Worm (Caenorhabditis elegans) whole organism, late embryonic: Measurements from ENCODE around the gene cra-1.

ENCODE experiments used
- K09A11.1 ChIP-seq: sonication (generic microtip); optimal IDR thresholded peaks from 2 replicates; lab custom pipeline; 2017; ENCODE audit warnings: antibody characterized with exemption, mild to moderate bottlenecking, missing genetic modification characterization, missing compliant biosample characterization; ENCODE audit not compliant: insufficient read depth
- Y22D7AL.16 ChIP-seq: sonication (generic microtip); optimal IDR thresholded peaks from 2 replicates; lab custom pipeline; 2016; ENCODE audit warnings: missing genetic modification characterization, missing compliant biosample characterization
- ama-1 ChIP-seq: fragments of 150-350 bp; optimal IDR thresholded peaks from 2 replicates; lab custom pipeline; 2014
- ceh-6 ChIP-seq: fragments of 200-800 bp; sonication (Bioruptor generic); optimal IDR thresholded peaks from 2 replicates; lab custom pipeline; 2018; ENCODE audit warnings: mild to moderate bottlenecking, missing genetic modification characterization, missing compliant biosample characterization
- elt-2 ChIP-seq: sonication (generic microtip); optimal IDR thresholded peaks from 2 replicates; lab custom pipeline; 2016; ENCODE audit warnings: missing genetic modification reagents, missing genetic modification characterization, missing compliant biosample characterization
- fkh-10 ChIP-seq: fragments of 150-350 bp; optimal IDR thresholded peaks from 2 replicates; lab custom pipeline; 2014; ENCODE audit warnings: missing biosample characterization, missing genetic modification reagents, missing genetic modification characterization
- nfya-1 ChIP-seq: sonication (generic microtip); optimal IDR thresholded peaks from 2 replicates; lab custom pipeline; 2017; ENCODE audit warnings: missing genetic modification characterization, mild to moderate bottlenecking, missing compliant biosample characterization, antibody characterized with exemption, moderate library complexity
- pha-4 ChIP-seq: fragments of 150-350 bp; optimal IDR thresholded peaks from 2 replicates; lab custom pipeline; 2018; ENCODE audit warnings: missing biosample characterization, missing genetic modification reagents, missing genetic modification characterization
- pros-1 ChIP-seq: fragments of 150-350 bp; optimal IDR thresholded peaks from 2 replicates; lab custom pipeline; 2014; ENCODE audit warnings: missing biosample characterization, missing genetic modification reagents, missing genetic modification characterization
- rnt-1 ChIP-seq: sonication (generic microtip); optimal IDR thresholded peaks from 2 replicates; lab custom pipeline; 2016; ENCODE audit warnings: missing genetic modification characterization, missing compliant biosample characterization
- ttx-3 ChIP-seq: sonication (generic microtip); optimal IDR thresholded peaks from 2 replicates; lab custom pipeline; 2016; ENCODE audit warnings: missing genetic modification reagents, missing genetic modification characterization, missing compliant biosample characterization

DNA sequence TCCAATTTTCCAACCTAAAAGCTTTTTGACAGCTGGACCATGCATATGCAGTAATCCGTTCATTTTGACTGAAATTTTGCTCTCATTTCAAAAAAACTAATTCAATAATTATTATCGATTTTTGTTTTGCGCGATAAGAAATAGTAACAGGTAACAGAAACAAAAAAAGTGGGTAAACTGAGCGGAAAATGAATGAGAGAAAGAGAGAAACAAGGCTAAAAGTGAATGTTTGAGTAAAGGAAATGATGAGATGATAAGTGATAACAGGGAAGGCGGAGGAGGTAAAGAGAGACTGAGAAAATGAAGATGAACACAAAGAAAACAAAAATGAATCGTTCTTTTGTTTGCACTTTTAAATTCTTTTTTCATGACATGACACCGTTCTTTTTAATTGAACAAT, 5.4 kb downstream of the cra-1 start, which contains the start of gene sma-3:
- no peak for TF ChIP-seq nfya-1 (tag; lab: Kevin White, UChicago)
- TF ChIP-seq pha-4 (tag; lab: Kevin White, UChicago): no peak
- no peak for TF ChIP-seq ceh-6
- no peak for TF ChIP-seq ama-1 (lab: Kevin White, UChicago)
- TF ChIP-seq K09A11.1 (tag; lab: Kevin White, UChicago): no peak
- TF ChIP-seq ttx-3 (tag; lab: Kevin White, UChicago): no peak
- TF ChIP-seq rnt-1 (tag; lab: Kevin White, UChicago): no peak
- no peak for TF ChIP-seq Y22D7AL.16 (tag; lab: Kevin White, UChicago)
- no peak for TF ChIP-seq pros-1 (tag; lab: Kevin White, UChicago)
- TF ChIP-seq elt-2 (tag; lab: Kevin White, UChicago): peak; percentile 12
- TF ChIP-seq fkh-10 (GFP tag; lab: Kevin White, UChicago): no peak
